Worm (Caenorhabditis elegans) whole organism, L1 larva: ENCODE measurements around the gene fard-1.
A peak's percentile ranks its signal among the peaks of the same experiment; 100 is the strongest.

Experiments
- ceh-90 ChIP-seq: sonication (generic microtip); optimal IDR thresholded peaks from 2 replicates; lab custom pipeline; 2016; ENCODE audit warnings: missing genetic modification characterization, missing compliant biosample characterization
- egl-27 ChIP-seq, 2 experiments: fragments of 150-350 bp in 1 of 2; sonication (generic microtip); optimal IDR thresholded peaks; 3 replicates each; lab custom pipeline; 2017 to 2018; ENCODE audit warnings: missing biosample characterization in 2 of 2, missing genetic modification characterization in 2 of 2, missing genetic modification reagents in 2 of 2
- fkh-10 ChIP-seq: sonication (generic microtip); optimal IDR thresholded peaks from 2 replicates; lab custom pipeline; 2017; ENCODE audit warnings: missing biosample characterization, missing genetic modification reagents, missing genetic modification characterization
- fos-1 ChIP-seq: fragments of 150-350 bp; optimal IDR thresholded peaks from 2 replicates; lab custom pipeline; 2014; ENCODE audit warnings: missing biosample characterization, missing genetic modification characterization
- hlh-17 ChIP-seq: fragments of 200-800 bp; sonication (Bioruptor generic); optimal IDR thresholded peaks from 2 replicates; lab custom pipeline; 2018; ENCODE audit warnings: missing genetic modification characterization, mild to moderate bottlenecking, missing compliant biosample characterization, moderate library complexity, borderline replicate concordance
- skn-1 ChIP-seq: fragments of 150-350 bp; optimal IDR thresholded peaks from 2 replicates; lab custom pipeline; 2014; ENCODE audit warnings: missing biosample characterization, missing genetic modification characterization
- zip-4 ChIP-seq: fragments of 200-800 bp; sonication (Bioruptor generic); optimal IDR thresholded peaks from 2 replicates; lab custom pipeline; 2018; ENCODE audit warnings: mild to moderate bottlenecking, missing genetic modification characterization, moderate library complexity, missing compliant biosample characterization
- ztf-11 ChIP-seq, 2 experiments: sonication (generic microtip); optimal IDR thresholded peaks; 2 replicates each; lab custom pipeline; 2016 to 2017; ENCODE audit warnings: missing genetic modification characterization in 2 of 2, missing biosample characterization in 1 of 2, missing compliant biosample characterization in 1 of 2

DNA sequence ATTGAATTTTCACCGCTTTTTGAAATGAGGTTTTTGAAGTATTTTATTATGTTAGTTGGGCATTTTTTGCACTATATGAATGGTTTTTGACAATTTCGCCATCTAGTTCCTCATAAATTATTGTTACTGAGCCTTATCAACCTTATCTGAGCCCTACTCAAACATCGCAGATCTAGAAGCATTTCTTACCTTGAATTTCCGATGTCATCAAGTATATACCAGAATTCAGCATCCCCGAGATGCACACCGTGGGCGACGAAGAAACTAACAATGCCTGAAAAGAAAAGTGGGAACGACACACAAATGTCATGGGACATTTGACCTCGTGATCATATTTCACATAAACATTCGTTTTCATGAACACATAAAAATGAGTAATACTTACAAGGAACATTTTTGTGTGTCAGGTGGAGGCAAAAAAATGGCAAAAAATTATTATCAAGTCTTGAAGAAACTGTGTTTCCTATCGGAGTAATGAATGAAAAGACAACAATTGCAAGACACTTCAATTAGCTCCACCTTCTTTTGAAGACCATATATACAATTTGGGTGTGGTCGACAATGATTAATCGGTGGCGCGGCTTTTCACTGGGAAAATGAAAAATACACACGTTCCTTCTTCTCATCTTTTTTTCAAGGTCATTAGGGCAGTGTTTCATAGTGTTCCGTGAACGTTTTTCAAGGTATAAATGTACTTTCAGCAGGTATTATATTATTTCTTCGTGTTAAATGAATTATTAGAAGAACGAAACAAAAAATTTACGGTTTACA, 39.3 kb downstream of the fard-1 start:
- TF ChIP-seq hlh-17 (GFP tag; lab: Kevin White, UChicago) = no peak
- TF ChIP-seq egl-27 (tag; optimal IDR thresholded peaks at IDR 0.05; lab: Kevin White, UChicago) = no peak
- no peak for TF ChIP-seq ceh-90
- no peak for TF ChIP-seq zip-4 (GFP tag; lab: Kevin White, UChicago)
- no peak for TF ChIP-seq fkh-10 (GFP tag; lab: Kevin White, UChicago)
- peak; percentile 31 for TF ChIP-seq skn-1 (tag; lab: Kevin White, UChicago)
- TF ChIP-seq fos-1 (tag; lab: Kevin White, UChicago) = no peak
- TF ChIP-seq ztf-11 (tag; optimal IDR thresholded peaks at IDR 0.05; lab: Kevin White, UChicago) = no peak
